Fruit fly (Drosophila melanogaster) whole organism, adult: ENCODE measurements around the gene wek.

Source experiments
- CG11617 ChIP-seq: fragments of 200-800 bp; sonication (Bioruptor generic); optimal IDR thresholded peaks from 2 replicates; lab custom pipeline; 2017; ENCODE audit warnings: mild to moderate bottlenecking, missing biosample characterization, missing genetic modification reagents, missing genetic modification characterization
- CG12768 ChIP-seq: fragments of 200-800 bp; sonication (Bioruptor generic); optimal IDR thresholded peaks from 2 replicates; lab custom pipeline; 2017; ENCODE audit warnings: missing biosample characterization, missing genetic modification characterization, mild to moderate bottlenecking, moderate library complexity, missing genetic modification reagents
- CG14711 ChIP-seq: fragments of 200-800 bp; sonication (Bioruptor generic); optimal IDR thresholded peaks from 2 replicates; lab custom pipeline; 2018; ENCODE audit warnings: missing biosample characterization, mild to moderate bottlenecking, missing genetic modification characterization, moderate library complexity
- CG1620 ChIP-seq: fragments of 200-800 bp; sonication (Bioruptor generic); optimal IDR thresholded peaks from 2 replicates; lab custom pipeline; 2016; ENCODE audit warnings: missing biosample characterization, missing genetic modification characterization
- CG33017 ChIP-seq: fragments of 200-800 bp; sonication (Bioruptor generic); optimal IDR thresholded peaks from 2 replicates; lab custom pipeline; 2018; ENCODE audit warnings: missing biosample characterization, mild to moderate bottlenecking, missing genetic modification characterization, moderate library complexity
- CG5204 ChIP-seq: fragments of 200-800 bp; sonication (Bioruptor generic); optimal IDR thresholded peaks from 2 replicates; lab custom pipeline; 2016; ENCODE audit warnings: missing biosample characterization, missing genetic modification characterization
- CG7045 ChIP-seq: fragments of 200-800 bp; sonication (Bioruptor generic); optimal IDR thresholded peaks from 2 replicates; lab custom pipeline; 2017; ENCODE audit warnings: missing biosample characterization, mild to moderate bottlenecking, missing genetic modification characterization
- CG7101 ChIP-seq: fragments of 200-800 bp; sonication (Bioruptor generic); optimal IDR thresholded peaks from 2 replicates; lab custom pipeline; 2018; ENCODE audit warnings: missing biosample characterization, mild to moderate bottlenecking, missing genetic modification characterization, moderate library complexity
- Clk ChIP-seq: fragments of 200-800 bp; sonication (Bioruptor generic); optimal IDR thresholded peaks from 2 replicates; lab custom pipeline; 2017; ENCODE audit warnings: missing biosample characterization, missing genetic modification characterization
- Crg-1 ChIP-seq: fragments of 200-800 bp; sonication (Bioruptor generic); optimal IDR thresholded peaks from 2 replicates; lab custom pipeline; 2016; ENCODE audit warnings: missing biosample characterization, missing genetic modification characterization
- Hr96 ChIP-seq: fragments of 200-800 bp; sonication (Bioruptor generic); optimal IDR thresholded peaks from 2 replicates; lab custom pipeline; 2016; ENCODE audit warnings: missing biosample characterization, missing genetic modification characterization
- Mnt ChIP-seq: fragments of 200-800 bp; sonication (Bioruptor generic); optimal IDR thresholded peaks from 2 replicates; lab custom pipeline; 2016; ENCODE audit warnings: missing biosample characterization, mild to moderate bottlenecking, missing genetic modification characterization
- bab1 ChIP-seq: fragments of 200-800 bp; sonication (Bioruptor generic); optimal IDR thresholded peaks from 3 replicates; lab custom pipeline; 2019; ENCODE audit warnings: missing biosample characterization, mild to moderate bottlenecking, missing genetic modification characterization, moderate library complexity
- cic ChIP-seq: fragments of 200-800 bp; sonication (Bioruptor generic); optimal IDR thresholded peaks from 2 replicates; lab custom pipeline; 2017; ENCODE audit warnings: missing biosample characterization, mild to moderate bottlenecking, missing genetic modification characterization, moderate library complexity
- cnc ChIP-seq, 2 experiments: fragments of >200 bp; optimal IDR thresholded peaks; 2 replicates each; lab custom pipeline; 2017
- kay ChIP-seq: fragments of 200-800 bp; sonication (Bioruptor generic); peaks from one replicate; lab custom pipeline; 2016; ENCODE audit warnings: missing biosample characterization, missing genetic modification characterization, borderline replicate concordance
- ovo ChIP-seq: fragments of 200-800 bp; sonication (Bioruptor generic); optimal IDR thresholded peaks from 2 replicates; lab custom pipeline; 2016; ENCODE audit warnings: missing biosample characterization, missing genetic modification characterization
- pad ChIP-seq: fragments of 200-800 bp; sonication (Bioruptor generic); optimal IDR thresholded peaks from 3 replicates; lab custom pipeline; 2017; ENCODE audit warnings: missing biosample characterization, missing genetic modification characterization, mild to moderate bottlenecking, moderate library complexity, missing genetic modification reagents
- tj ChIP-seq: fragments of 200-800 bp; sonication (Bioruptor generic); optimal IDR thresholded peaks from 3 replicates; lab custom pipeline; 2017; ENCODE audit warnings: missing biosample characterization, mild to moderate bottlenecking, missing genetic modification characterization, moderate library complexity
- toe ChIP-seq: fragments of 200-800 bp; sonication (Bioruptor generic); optimal IDR thresholded peaks from 2 replicates; lab custom pipeline; 2016; ENCODE audit warnings: missing biosample characterization, missing genetic modification characterization

The wek gene

DNA sequence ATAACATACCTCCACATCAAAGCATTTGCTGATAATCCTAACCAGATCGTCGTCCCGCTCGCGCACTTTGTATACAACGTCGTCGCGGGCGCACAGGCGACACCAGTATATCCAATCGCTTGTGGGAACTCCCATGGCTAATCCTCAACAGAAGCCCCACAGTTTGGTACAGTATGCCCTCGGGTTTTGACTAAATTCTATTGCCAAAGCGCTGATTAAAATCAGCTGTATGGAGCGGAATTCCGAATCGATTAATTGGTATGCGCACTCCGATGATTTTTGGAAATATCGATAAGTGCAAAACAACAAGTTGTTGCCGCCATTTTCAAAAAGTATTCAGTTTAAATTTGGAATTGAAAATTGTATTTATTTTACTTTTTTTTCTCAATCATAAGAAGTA is at the start of gene wek:
wek (minus strand) TSS at position 253 of the 400 bp plus-strand sequence.
- TF ChIP-seq pad (no peak), CG14711 (tag; lab: Kevin White, UChicago) (no peak), CG7045 (GFP tag; lab: Kevin White, UChicago) (no peak), kay (GFP tag; lab: Kevin White, UChicago) (no peak), ovo (GFP tag; lab: Kevin White, UChicago) (no peak), CG7101 (tag; lab: Kevin White, UChicago) (no peak), tj (GFP tag; lab: Kevin White, UChicago) (no peak), Crg-1 (GFP tag; lab: Kevin White, UChicago) (no peak), bab1 (no peak), CG11617 (GFP tag; lab: Kevin White, UChicago) (no peak), CG12768 (GFP tag; lab: Kevin White, UChicago) (no peak), cnc (optimal IDR thresholded peaks at IDR 0.05; lab: Kevin White, UChicago) (no peak), Clk (GFP tag; lab: Kevin White, UChicago) (no peak), Mnt (no peak)

DNA sequence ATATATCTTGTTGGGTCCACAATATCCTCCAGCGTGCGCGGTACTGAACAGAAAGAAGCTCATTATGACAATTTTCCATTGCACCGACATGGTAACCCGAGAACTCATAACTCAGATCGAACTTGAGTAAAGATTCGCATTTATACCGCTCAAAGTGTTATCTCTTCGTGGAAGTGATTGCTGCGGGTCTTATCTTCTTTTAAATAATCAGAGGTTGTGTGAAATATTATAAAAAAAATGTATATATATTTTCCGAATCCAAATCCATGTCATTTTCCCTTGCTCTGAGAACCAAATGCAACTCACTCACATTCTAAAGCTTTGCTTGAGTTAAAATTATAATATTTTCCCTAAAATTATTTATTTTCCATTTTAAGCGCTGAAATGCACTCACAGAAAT is 43.9 kb upstream of the wek start, which contains the start of gene CG42876:
CG42876 (minus strand) TSS at position 101 of the 400 bp plus-strand sequence.
- TF ChIP-seq CG7101 (tag; lab: Kevin White, UChicago) (no peak), toe (GFP tag; lab: Kevin White, UChicago) (no peak), kay (GFP tag; lab: Kevin White, UChicago) (no peak), cnc (optimal IDR thresholded peaks at IDR 0.05; lab: Kevin White, UChicago) (no peak), CG14711 (tag; lab: Kevin White, UChicago) (no peak), Mnt (no peak), CG12768 (GFP tag; lab: Kevin White, UChicago) (no peak), Clk (GFP tag; lab: Kevin White, UChicago) (no peak), tj (GFP tag; lab: Kevin White, UChicago) (no peak)

DNA sequence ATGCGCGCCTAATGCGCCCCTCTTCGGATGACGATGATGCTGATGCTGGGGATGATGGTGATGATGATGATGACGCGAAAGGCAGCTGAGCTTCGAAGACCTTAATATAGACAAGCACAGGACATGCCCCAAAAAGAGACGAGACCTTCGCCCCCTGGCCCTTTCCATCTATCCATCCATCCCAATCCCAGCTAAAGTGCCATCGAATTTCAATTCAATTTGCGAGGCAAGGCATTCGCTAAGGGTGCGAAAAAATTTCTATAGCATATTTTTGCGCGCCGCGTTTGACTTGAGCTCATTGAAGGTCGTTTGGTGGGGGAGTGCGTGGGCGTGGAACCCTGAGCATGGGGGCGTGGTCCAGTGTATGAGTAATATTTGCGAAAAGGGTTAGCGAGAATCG is 28.2 kb upstream of the wek start:
- TF ChIP-seq Mnt, result no peak
- TF ChIP-seq cic (GFP tag; lab: Kevin White, UChicago), result no peak
- TF ChIP-seq Hr96, result no peak
- TF ChIP-seq CG33017 (tag; lab: Kevin White, UChicago), result no peak
- no peak for TF ChIP-seq Crg-1 (GFP tag; lab: Kevin White, UChicago)
- TF ChIP-seq CG14711 (tag; lab: Kevin White, UChicago), result no peak
- no peak for TF ChIP-seq bab1
- TF ChIP-seq CG1620 (GFP tag; lab: Kevin White, UChicago), result no peak

DNA sequence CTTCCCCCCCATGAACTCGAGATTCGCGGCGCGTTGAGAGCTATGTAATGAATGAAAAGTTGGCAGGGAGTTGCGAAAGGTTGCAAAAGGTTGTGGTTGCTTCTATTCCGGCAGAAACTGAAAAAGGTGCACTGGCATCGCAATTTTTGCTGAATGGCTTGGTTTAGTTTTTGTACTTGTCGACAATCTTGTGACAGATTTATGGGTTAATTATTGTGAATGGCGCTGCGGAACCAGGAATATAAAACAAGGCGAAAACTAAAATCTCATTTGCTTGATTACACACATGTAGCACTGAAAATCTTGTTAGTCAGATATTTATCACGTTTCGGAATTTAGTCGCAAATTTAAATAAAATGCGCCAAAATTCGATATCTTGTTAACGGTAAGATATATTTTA is 15.6 kb upstream of the wek start, which contains the start of gene t-Grip91:
t-Grip91 (plus strand) TSS at position 301 of the 400 bp plus-strand sequence.
- no peak for TF ChIP-seq CG33017 (tag; lab: Kevin White, UChicago)
- TF ChIP-seq tj (GFP tag; lab: Kevin White, UChicago), result no peak
- TF ChIP-seq kay (GFP tag; lab: Kevin White, UChicago), result no peak
- no peak for TF ChIP-seq Crg-1 (GFP tag; lab: Kevin White, UChicago)
- no peak for TF ChIP-seq CG5204
- no peak for TF ChIP-seq CG7101 (tag; lab: Kevin White, UChicago)
- no peak for TF ChIP-seq pad
- no peak for TF ChIP-seq CG12768 (GFP tag; lab: Kevin White, UChicago)
- TF ChIP-seq Clk (GFP tag; lab: Kevin White, UChicago), result no peak
- no peak for TF ChIP-seq bab1
- no peak for TF ChIP-seq CG14711 (tag; lab: Kevin White, UChicago)
- no peak for TF ChIP-seq cic (GFP tag; lab: Kevin White, UChicago)
- no peak for TF ChIP-seq toe (GFP tag; lab: Kevin White, UChicago)
- TF ChIP-seq ovo (GFP tag; lab: Kevin White, UChicago), result no peak
- no peak for TF ChIP-seq Hr96
- TF ChIP-seq cnc (optimal IDR thresholded peaks at IDR 0.05; lab: Kevin White, UChicago), result no peak
- TF ChIP-seq Mnt, result no peak
- no peak for TF ChIP-seq CG1620 (GFP tag; lab: Kevin White, UChicago)
- TF ChIP-seq CG7045 (GFP tag; lab: Kevin White, UChicago), result no peak

DNA sequence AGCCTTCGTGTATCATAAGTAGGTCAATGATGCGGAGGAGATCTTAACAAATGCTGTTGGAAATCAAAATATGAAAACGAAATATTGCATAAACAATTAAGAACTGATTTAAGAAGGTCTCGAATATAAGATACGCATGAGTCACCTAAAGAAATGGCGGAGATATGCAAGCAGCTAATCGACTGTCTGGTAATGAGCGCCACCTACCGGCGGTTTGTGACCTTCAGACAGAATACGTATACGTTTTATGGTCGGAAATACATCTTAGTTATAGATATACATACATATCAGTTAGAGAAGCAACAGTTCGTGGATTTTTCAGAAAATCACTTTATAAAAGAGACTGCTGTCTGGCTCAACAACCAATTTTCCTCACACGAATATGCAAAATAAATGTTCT is 14.8 kb upstream of the wek start:
- TF ChIP-seq ovo (GFP tag; lab: Kevin White, UChicago), result no peak
- no peak for TF ChIP-seq cic (GFP tag; lab: Kevin White, UChicago)
- TF ChIP-seq cnc (optimal IDR thresholded peaks at IDR 0.05; lab: Kevin White, UChicago), result no peak
- TF ChIP-seq CG14711 (tag; lab: Kevin White, UChicago), result no peak
- no peak for TF ChIP-seq CG11617 (GFP tag; lab: Kevin White, UChicago)
- no peak for TF ChIP-seq Clk (GFP tag; lab: Kevin White, UChicago)
- TF ChIP-seq CG1620 (GFP tag; lab: Kevin White, UChicago), result no peak
- TF ChIP-seq Hr96, result no peak
- TF ChIP-seq bab1, result no peak
- TF ChIP-seq Crg-1 (GFP tag; lab: Kevin White, UChicago), result no peak
- TF ChIP-seq Mnt, result no peak
- no peak for TF ChIP-seq kay (GFP tag; lab: Kevin White, UChicago)
- no peak for TF ChIP-seq CG5204
- no peak for TF ChIP-seq CG7101 (tag; lab: Kevin White, UChicago)
- TF ChIP-seq CG12768 (GFP tag; lab: Kevin White, UChicago), result no peak
- TF ChIP-seq CG7045 (GFP tag; lab: Kevin White, UChicago), result no peak
- no peak for TF ChIP-seq toe (GFP tag; lab: Kevin White, UChicago)

DNA sequence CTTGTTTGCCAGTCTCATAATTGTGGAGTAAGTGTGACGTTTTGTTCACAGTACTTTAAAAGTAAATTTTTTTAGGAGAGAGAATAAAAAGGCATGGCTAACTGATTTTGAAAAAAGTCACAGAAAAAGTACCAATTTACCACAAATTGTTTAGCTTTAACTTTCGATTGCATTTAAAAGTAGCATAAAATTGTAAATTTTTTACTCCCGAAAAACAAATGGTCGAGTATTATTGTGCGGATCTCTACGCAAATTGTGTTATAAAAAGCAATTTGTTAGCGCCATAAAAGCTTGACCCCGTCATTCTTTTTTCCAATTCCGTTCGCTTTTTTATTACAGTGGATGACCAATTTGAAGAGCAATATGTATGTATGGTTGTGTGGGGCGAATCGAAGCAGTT is 8.6 kb upstream of the wek start, which contains the start of gene CG43760:
CG43760 (minus strand) TSS at position 101 of the 400 bp plus-strand sequence.
- TF ChIP-seq CG14711 (tag; lab: Kevin White, UChicago), result no peak
- TF ChIP-seq cic (GFP tag; lab: Kevin White, UChicago), result no peak
- no peak for TF ChIP-seq Crg-1 (GFP tag; lab: Kevin White, UChicago)
- TF ChIP-seq toe (GFP tag; lab: Kevin White, UChicago), result no peak
- TF ChIP-seq CG7101 (tag; lab: Kevin White, UChicago), result no peak
- no peak for TF ChIP-seq CG7045 (GFP tag; lab: Kevin White, UChicago)
- TF ChIP-seq Mnt, result no peak
- no peak for TF ChIP-seq cnc (optimal IDR thresholded peaks at IDR 0.05; lab: Kevin White, UChicago)
- no peak for TF ChIP-seq CG12768 (GFP tag; lab: Kevin White, UChicago)
- no peak for TF ChIP-seq Clk (GFP tag; lab: Kevin White, UChicago)
- TF ChIP-seq bab1, result no peak
- TF ChIP-seq CG33017 (tag; lab: Kevin White, UChicago), result no peak
- TF ChIP-seq kay (GFP tag; lab: Kevin White, UChicago), result no peak
- TF ChIP-seq CG5204, result no peak
- TF ChIP-seq tj (GFP tag; lab: Kevin White, UChicago), result no peak
